Fruit fly (Drosophila melanogaster) whole organism, embryonic: ENCODE data around the gene CG18213.

Source experiments
- CG10959 ChIP-seq: fragments of 200-800 bp; sonication (Bioruptor generic); IDR thresholded peaks from 2 replicates; pipeline ENCODE4 v1.3.6; 2022; ENCODE audit warnings: missing biosample characterization, missing genetic modification characterization
- CG11695 ChIP-seq: fragments of 200-800 bp; sonication (Bioruptor generic); IDR thresholded peaks from 3 replicates; pipeline ENCODE4 v1.3.6; 2022; ENCODE audit warnings: missing biosample characterization, missing genetic modification characterization
- CG11723 ChIP-seq: fragments of 200-800 bp; sonication (Bioruptor generic); optimal IDR thresholded peaks from 2 replicates; lab custom pipeline; 2017; ENCODE audit warnings: missing biosample characterization, mild to moderate bottlenecking, missing genetic modification characterization
- CG12071 ChIP-seq: fragments of 200-800 bp; sonication (Bioruptor generic); optimal IDR thresholded peaks from 3 replicates; lab custom pipeline; 2018; ENCODE audit warnings: missing biosample characterization, mild to moderate bottlenecking, missing genetic modification characterization
- CG12391 ChIP-seq: fragments of 200-800 bp; sonication (Bioruptor generic); optimal IDR thresholded peaks from 3 replicates; lab custom pipeline; 2018; ENCODE audit warnings: missing biosample characterization, mild to moderate bottlenecking, missing genetic modification characterization, moderate library complexity
- CG12659 ChIP-seq: fragments of 200-800 bp; sonication (Bioruptor generic); optimal IDR thresholded peaks from 3 replicates; lab custom pipeline; 2017; ENCODE audit warnings: mild to moderate bottlenecking, missing biosample characterization, missing genetic modification reagents, missing genetic modification characterization
- CG12769 ChIP-seq: fragments of 200-800 bp; sonication (Bioruptor generic); optimal IDR thresholded peaks from 2 replicates; lab custom pipeline; 2019; ENCODE audit warnings: missing biosample characterization, mild to moderate bottlenecking, missing genetic modification characterization, moderate library complexity
- CG13123 ChIP-seq: fragments of 200-800 bp; sonication (Bioruptor generic); optimal IDR thresholded peaks from 2 replicates; lab custom pipeline; 2016; ENCODE audit warnings: missing biosample characterization, missing genetic modification characterization
- CG1529 ChIP-seq: fragments of 200-800 bp; sonication (Bioruptor generic); optimal IDR thresholded peaks from 3 replicates; lab custom pipeline; 2018; ENCODE audit warnings: missing biosample characterization, missing genetic modification characterization
- CG16863 ChIP-seq: fragments of 200-800 bp; sonication (Bioruptor generic); optimal IDR thresholded peaks from 3 replicates; lab custom pipeline; 2016; ENCODE audit warnings: missing biosample characterization, missing genetic modification characterization
- CG17186 ChIP-seq: fragments of 200-800 bp; sonication (Bioruptor generic); optimal IDR thresholded peaks from 3 replicates; lab custom pipeline; 2017; ENCODE audit warnings: missing biosample characterization, missing genetic modification reagents, missing genetic modification characterization
- CG17385 ChIP-seq: fragments of 200-800 bp; sonication (Bioruptor generic); optimal IDR thresholded peaks from 3 replicates; lab custom pipeline; 2018; ENCODE audit warnings: missing biosample characterization, mild to moderate bottlenecking, missing genetic modification characterization
- CG17568 ChIP-seq: fragments of 200-800 bp; sonication (Bioruptor generic); optimal IDR thresholded peaks from 2 replicates; lab custom pipeline; 2018; ENCODE audit warnings: missing biosample characterization, mild to moderate bottlenecking, missing genetic modification characterization, moderate library complexity
- CG17829 ChIP-seq: fragments of 200-800 bp; optimal IDR thresholded peaks from 2 replicates; lab custom pipeline; 2019; ENCODE audit warnings: missing biosample characterization, mild to moderate bottlenecking, missing genetic modification characterization, moderate library complexity
- CG18619 ChIP-seq: fragments of 200-800 bp; sonication (Bioruptor generic); optimal IDR thresholded peaks from 3 replicates; lab custom pipeline; 2017; ENCODE audit warnings: missing biosample characterization, mild to moderate bottlenecking, missing genetic modification characterization
- CG3065 ChIP-seq: fragments of 200-800 bp; sonication (Bioruptor generic); optimal IDR thresholded peaks from 2 replicates; lab custom pipeline; 2016; ENCODE audit warnings: missing biosample characterization, missing genetic modification characterization
- CG3407 ChIP-seq: fragments of 200-800 bp; sonication (Bioruptor generic); optimal IDR thresholded peaks from 2 replicates; lab custom pipeline; 2018; ENCODE audit warnings: missing biosample characterization, mild to moderate bottlenecking, missing genetic modification characterization
- CG4730 ChIP-seq: fragments of 200-800 bp; sonication (Bioruptor generic); IDR thresholded peaks from 2 replicates; pipeline ENCODE4 v1.3.6; 2022; ENCODE audit warnings: missing biosample characterization, missing genetic modification characterization
- CG6254 ChIP-seq: fragments of 200-800 bp; sonication (Bioruptor generic); optimal IDR thresholded peaks from 3 replicates; lab custom pipeline; 2017; ENCODE audit warnings: mild to moderate bottlenecking, missing biosample characterization, missing genetic modification reagents, missing genetic modification characterization
- CG6272 ChIP-seq: fragments of 200-800 bp; sonication (Bioruptor generic); IDR thresholded peaks from 2 replicates; pipeline ENCODE4 v1.3.6; 2022; ENCODE audit warnings: missing biosample characterization, missing genetic modification characterization
- CG6791 ChIP-seq: fragments of 200-800 bp; sonication (Bioruptor generic); IDR thresholded peaks from 3 replicates; pipeline ENCODE4 v1.3.6; 2022; ENCODE audit warnings: missing biosample characterization, missing genetic modification characterization; ENCODE audit not compliant: partially characterized antibody
- CG7928 ChIP-seq: fragments of 200-800 bp; sonication (Bioruptor generic); optimal IDR thresholded peaks from 2 replicates; lab custom pipeline; 2017; ENCODE audit warnings: missing biosample characterization, mild to moderate bottlenecking, missing genetic modification characterization
- CG7987 ChIP-seq: fragments of 200-800 bp; sonication (Bioruptor generic); optimal IDR thresholded peaks from 2 replicates; lab custom pipeline; 2018; ENCODE audit warnings: missing biosample characterization, mild to moderate bottlenecking, missing genetic modification characterization, moderate library complexity
- CG9437 ChIP-seq: fragments of 200-800 bp; sonication (Bioruptor generic); optimal IDR thresholded peaks from 2 replicates; lab custom pipeline; 2018; ENCODE audit warnings: missing biosample characterization, mild to moderate bottlenecking, missing genetic modification characterization
- CG9817 ChIP-seq: fragments of 200-800 bp; sonication (Bioruptor generic); optimal IDR thresholded peaks from 2 replicates; lab custom pipeline; 2018; ENCODE audit warnings: missing biosample characterization, mild to moderate bottlenecking, missing genetic modification characterization, moderate library complexity
- CrebB ChIP-seq: fragments of 200-800 bp; sonication (Bioruptor generic); optimal IDR thresholded peaks from 3 replicates; lab custom pipeline; 2018; ENCODE audit warnings: missing biosample characterization, mild to moderate bottlenecking, missing genetic modification characterization
- ERR ChIP-seq: fragments of 200-800 bp; sonication (Bioruptor generic); optimal IDR thresholded peaks from 2 replicates; lab custom pipeline; 2016; ENCODE audit warnings: missing biosample characterization, missing genetic modification characterization
- Eip74EF ChIP-seq, 2 experiments: fragments of 200-800 bp in 1 of 2; fragments of >200 bp in 1 of 2; sonication (Bioruptor generic) in 1 of 2; optimal IDR thresholded peaks; 2 replicates each; lab custom pipeline; 2017 to 2019; ENCODE audit warnings: missing biosample characterization in 2 of 2, missing genetic modification characterization in 2 of 2, mild to moderate bottlenecking in 1 of 2, moderate library complexity in 1 of 2
- GATAe ChIP-seq: fragments of 200-800 bp; sonication (Bioruptor generic); conservative IDR thresholded peaks from 2 replicates; pipeline ENCODE4 v1.3.6; 2022; ENCODE audit warnings: missing biosample characterization, missing genetic modification characterization
- Gsc ChIP-seq: fragments of 200-800 bp; sonication (Bioruptor generic); IDR thresholded peaks from 2 replicates; pipeline ENCODE4 v1.3.6; 2022; ENCODE audit warnings: missing biosample characterization, missing genetic modification characterization
- HLH3B ChIP-seq: fragments of 200-800 bp; sonication (Bioruptor generic); IDR thresholded peaks from 2 replicates; pipeline ENCODE4 v1.3.6; 2022; ENCODE audit warnings: missing biosample characterization, missing genetic modification characterization
- Hmr ChIP-seq: fragments of 200-800 bp; sonication (Bioruptor generic); optimal IDR thresholded peaks from 3 replicates; lab custom pipeline; 2017; ENCODE audit warnings: mild to moderate bottlenecking, missing biosample characterization, missing genetic modification reagents, missing genetic modification characterization
- Ptx1 ChIP-seq: fragments of 200-800 bp; sonication (Bioruptor generic); IDR thresholded peaks from 2 replicates; pipeline ENCODE4 v1.3.6; 2022; ENCODE audit warnings: missing biosample characterization, missing genetic modification characterization
- Sry-δ ChIP-seq: fragments of 200-800 bp; sonication (Bioruptor generic); optimal IDR thresholded peaks from 2 replicates; lab custom pipeline; 2016; ENCODE audit warnings: missing biosample characterization, missing genetic modification characterization
- bbx ChIP-seq: fragments of 200-800 bp; sonication (Bioruptor generic); IDR thresholded peaks from 2 replicates; pipeline ENCODE4 v1.3.6; 2022; ENCODE audit warnings: missing biosample characterization, missing genetic modification characterization; ENCODE audit not compliant: partially characterized antibody
- bsh ChIP-seq, 2 experiments: fragments of 200-800 bp; sonication (Bioruptor generic); optimal IDR thresholded peaks; 2 replicates each; lab custom pipeline; 2017 to 2018; ENCODE audit warnings: mild to moderate bottlenecking in 2 of 2, missing biosample characterization in 2 of 2, missing genetic modification characterization in 2 of 2, moderate library complexity in 1 of 2
- chif ChIP-seq, 2 experiments: fragments of 200-800 bp; sonication (Bioruptor generic); optimal IDR thresholded peaks; 3 replicates each; lab custom pipeline; 2016; ENCODE audit warnings: missing biosample characterization in 2 of 2, missing genetic modification characterization in 2 of 2
- emc ChIP-seq: fragments of 200-800 bp; sonication (Bioruptor generic); optimal IDR thresholded peaks from 2 replicates; lab custom pipeline; 2016; ENCODE audit warnings: missing biosample characterization, missing genetic modification characterization
- hbn ChIP-seq: fragments of 200-800 bp; sonication (Bioruptor generic); IDR thresholded peaks from 2 replicates; pipeline ENCODE4 v1.3.6; 2022; ENCODE audit warnings: missing biosample characterization, missing genetic modification characterization; ENCODE audit not compliant: partially characterized antibody
- kni ChIP-seq: fragments of 200-800 bp; sonication (Bioruptor generic); optimal IDR thresholded peaks from 3 replicates; lab custom pipeline; 2017; ENCODE audit warnings: mild to moderate bottlenecking, missing biosample characterization, missing genetic modification reagents, missing genetic modification characterization
- nmo ChIP-seq: fragments of 200-800 bp; sonication (Bioruptor generic); optimal IDR thresholded peaks from 2 replicates; lab custom pipeline; 2018; ENCODE audit warnings: missing biosample characterization, mild to moderate bottlenecking, missing genetic modification characterization, moderate library complexity
- salm ChIP-seq: fragments of 200-800 bp; sonication (Bioruptor generic); optimal IDR thresholded peaks from 2 replicates; lab custom pipeline; 2018; ENCODE audit warnings: missing biosample characterization, mild to moderate bottlenecking, missing genetic modification characterization
- schlank ChIP-seq: fragments of 200-800 bp; sonication (Bioruptor generic); optimal IDR thresholded peaks from 2 replicates; lab custom pipeline; 2018; ENCODE audit warnings: missing biosample characterization, mild to moderate bottlenecking, missing genetic modification characterization
- sna ChIP-seq: fragments of 200-800 bp; sonication (Bioruptor generic); IDR thresholded peaks from 2 replicates; pipeline ENCODE4 v1.3.6; 2022; ENCODE audit warnings: missing biosample characterization, missing genetic modification characterization; ENCODE audit not compliant: partially characterized antibody
- tap ChIP-seq: fragments of 200-800 bp; optimal IDR thresholded peaks from 3 replicates; lab custom pipeline; 2019; ENCODE audit warnings: missing biosample characterization, mild to moderate bottlenecking, missing genetic modification characterization, moderate library complexity
- trem ChIP-seq: fragments of 200-800 bp; optimal IDR thresholded peaks from 3 replicates; lab custom pipeline; 2019; ENCODE audit warnings: missing biosample characterization, mild to moderate bottlenecking, missing genetic modification characterization, moderate library complexity
- trh ChIP-seq: fragments of 200-800 bp; sonication (Bioruptor generic); optimal IDR thresholded peaks from 2 replicates; lab custom pipeline; 2016; ENCODE audit warnings: missing biosample characterization, missing genetic modification characterization
- vnd ChIP-seq: fragments of 200-800 bp; sonication (Bioruptor generic); IDR thresholded peaks from 3 replicates; pipeline ENCODE4 v1.3.6; 2022; ENCODE audit warnings: missing biosample characterization, missing genetic modification characterization; ENCODE audit not compliant: partially characterized antibody
- zfh1 ChIP-seq: fragments of 200-800 bp; sonication (Bioruptor generic); IDR thresholded peaks from 3 replicates; pipeline ENCODE4 v1.3.6; 2022; ENCODE audit warnings: missing biosample characterization, missing genetic modification characterization
- zfh2 ChIP-seq: fragments of 200-800 bp; sonication (Bioruptor generic); optimal IDR thresholded peaks from 2 replicates; lab custom pipeline; 2016; ENCODE audit warnings: missing biosample characterization, missing genetic modification characterization

The CG18213 gene

dm6 chr3R:17020956-17021355, 19.0 kb downstream of the CG18213 start, which contains the start of gene Adsl (continued):
- TF ChIP-seq emc = no peak
- no peak; the same call in 2 of the 3 replicates for TF ChIP-seq CG6791 (GFP tag; lab: Robert Waterston, UW)
- peak in 1 of 2 experiments; percentile 26 for TF ChIP-seq chif (GFP tag; optimal IDR thresholded peaks at IDR 0.05; lab: Kevin White, UChicago)
- no peak for TF ChIP-seq CG4730 (GFP tag; lab: Robert Waterston, UW)
- peak; percentile 3 for TF ChIP-seq trh (GFP tag; lab: Kevin White, UChicago)
- no peak for TF ChIP-seq Sry-δ (GFP tag; lab: Kevin White, UChicago)
- TF ChIP-seq CG7928 (GFP tag; lab: Kevin White, UChicago) = no peak
- peak; percentile 49 for TF ChIP-seq schlank (tag; lab: Kevin White, UChicago)
- TF ChIP-seq Ptx1 (GFP tag; lab: Robert Waterston, UW) = no peak
- TF ChIP-seq zfh2 (GFP tag; lab: Kevin White, UChicago) = no peak
- TF ChIP-seq Gsc (GFP tag; lab: Robert Waterston, UW) = no peak
- no peak for TF ChIP-seq ERR (GFP tag; lab: Kevin White, UChicago)
- TF ChIP-seq CG17829 (tag; lab: Kevin White, UChicago) = no peak
- no peak for TF ChIP-seq Eip74EF (GFP tag; optimal IDR thresholded peaks at IDR 0.05; lab: Kevin White, UChicago)
- TF ChIP-seq CG9817 = peak; percentile 58
- TF ChIP-seq salm = peak; percentile 55
- TF ChIP-seq CG17568 (GFP tag; lab: Kevin White, UChicago) = no peak
- TF ChIP-seq CG10959 = no peak
- TF ChIP-seq kni (GFP tag; lab: Kevin White, UChicago) = peak; percentile 50
- peak; percentile 83 for TF ChIP-seq Hmr (GFP tag; lab: Kevin White, UChicago)
- TF ChIP-seq CG16863 (GFP tag; lab: Kevin White, UChicago) = no peak
- no peak for TF ChIP-seq HLH3B (GFP tag; lab: Robert Waterston, UW)
- peak; percentile 65 for TF ChIP-seq CG9437 (GFP tag; lab: Kevin White, UChicago)
- TF ChIP-seq vnd (GFP tag; lab: Robert Waterston, UW) = no peak
- TF ChIP-seq CG12769 (tag; lab: Kevin White, UChicago) = no peak
- TF ChIP-seq CrebB = peak; percentile 86
- TF ChIP-seq CG11723 (GFP tag; lab: Kevin White, UChicago) = no peak
- TF ChIP-seq CG1529 (GFP tag; lab: Kevin White, UChicago) = peak; percentile 78
- TF ChIP-seq CG18619 (GFP tag; lab: Kevin White, UChicago) = peak; percentile 74
- TF ChIP-seq tap (tag; lab: Kevin White, UChicago) = peak; percentile 48
- no peak for TF ChIP-seq bsh (GFP tag; optimal IDR thresholded peaks at IDR 0.05; lab: Kevin White, UChicago)
- peak; percentile 72 for TF ChIP-seq zfh1
- TF ChIP-seq CG12071 (GFP tag; lab: Kevin White, UChicago) = peak; percentile 67
- peak; percentile 72 for TF ChIP-seq CG12659 (GFP tag; lab: Kevin White, UChicago)
- TF ChIP-seq CG6272 (GFP tag; lab: Robert Waterston, UW) = no peak
- TF ChIP-seq CG13123 (GFP tag; lab: Kevin White, UChicago) = no peak
- TF ChIP-seq GATAe = no peak
- 0 out of 2 replicates have a peak, but pooled peaks have one; percentile 14 for TF ChIP-seq hbn (GFP tag; lab: Robert Waterston, UW)
- TF ChIP-seq trem = peak; percentile 84
- peak; percentile 25; the same call in 1 of the 2 replicates for TF ChIP-seq bbx (GFP tag; lab: Robert Waterston, UW)
- TF ChIP-seq CG3065 (GFP tag; lab: Kevin White, UChicago) = no peak
- TF ChIP-seq CG12391 (tag; lab: Kevin White, UChicago) = peak; percentile 72
- TF ChIP-seq CG11695 (GFP tag; lab: Robert Waterston, UW) = no peak
- TF ChIP-seq CG17385 (GFP tag; lab: Kevin White, UChicago) = peak; percentile 74
- TF ChIP-seq CG17186 = peak; percentile 60
- peak; percentile 87 for TF ChIP-seq CG7987 (GFP tag; lab: Kevin White, UChicago)
- TF ChIP-seq CG6254 (GFP tag; lab: Kevin White, UChicago) = peak; percentile 79
- peak; percentile 72 for TF ChIP-seq CG3407 (GFP tag; lab: Kevin White, UChicago)
- peak; percentile 73 for TF ChIP-seq nmo (GFP tag; lab: Kevin White, UChicago)
- TF ChIP-seq sna (GFP tag; lab: Robert Waterston, UW) = no peak
